Worm (Caenorhabditis elegans) whole organism, L4 larva: ENCODE results near the gene srt-6.

Experiments
- D1046.2 ChIP-seq: fragments of 200-800 bp; sonication (Bioruptor generic); IDR thresholded peaks from 2 replicates; pipeline ENCODE4 v1.3.6; 2022; ENCODE audit warnings: missing genetic modification characterization, missing compliant biosample characterization
- F44E2.7 ChIP-seq: fragments of 200-800 bp; sonication (Bioruptor generic); IDR thresholded peaks from 2 replicates; pipeline ENCODE4 v2.1.2; 2022; ENCODE audit warnings: missing genetic modification characterization, missing compliant biosample characterization
- F49E8.2 ChIP-seq: sonication (generic microtip); optimal IDR thresholded peaks from 2 replicates; lab custom pipeline; 2016; ENCODE audit warnings: missing compliant biosample characterization, mild to moderate bottlenecking, missing genetic modification characterization, borderline replicate concordance
- Y75B8A.6 ChIP-seq: fragments of 200-800 bp; sonication (Bioruptor generic); IDR thresholded peaks from 2 replicates; pipeline ENCODE4 v1.3.6; 2022; ENCODE audit warnings: missing genetic modification reagents, missing genetic modification characterization, missing compliant biosample characterization
- aha-1 ChIP-seq: fragments of 150-350 bp; peaks from one replicate; lab custom pipeline; 2014; ENCODE audit warnings: missing biosample characterization, missing genetic modification characterization
- ama-1 ChIP-seq: fragments of 150-350 bp; optimal IDR thresholded peaks from 2 replicates; lab custom pipeline; 2014; ENCODE audit warnings: inconsistent platforms, mixed read lengths
- ceh-82 ChIP-seq: sonication (generic microtip); optimal IDR thresholded peaks from 2 replicates; lab custom pipeline; 2017; ENCODE audit warnings: missing biosample characterization, missing genetic modification characterization
- ces-1 ChIP-seq: fragments of 150-350 bp; sonication (generic microtip); optimal IDR thresholded peaks from 4 replicates; lab custom pipeline; 2014; ENCODE audit warnings: missing biosample characterization, missing genetic modification reagents, missing genetic modification characterization
- ctbp-1 ChIP-seq: fragments of 200-800 bp; sonication (Bioruptor generic); IDR thresholded peaks from 2 replicates; pipeline ENCODE4 v1.3.6; 2022; ENCODE audit warnings: missing genetic modification reagents, missing genetic modification characterization, missing compliant biosample characterization
- dpl-1 ChIP-seq: fragments of 150-350 bp; optimal IDR thresholded peaks from 2 replicates; lab custom pipeline; 2014; ENCODE audit warnings: missing biosample characterization, missing genetic modification reagents, missing genetic modification characterization
- duxl-1 ChIP-seq: sonication (generic microtip); optimal IDR thresholded peaks from 2 replicates; lab custom pipeline; 2016; ENCODE audit warnings: mild to moderate bottlenecking, missing genetic modification characterization, moderate library complexity, missing compliant biosample characterization; ENCODE audit not compliant: poor library complexity
- dve-1 ChIP-seq: sonication (generic microtip); optimal IDR thresholded peaks from 2 replicates; lab custom pipeline; 2017; ENCODE audit warnings: antibody characterized with exemption, mild to moderate bottlenecking, missing genetic modification characterization, missing compliant biosample characterization; ENCODE audit not compliant: insufficient read depth
- fkh-10 ChIP-seq: fragments of 150-350 bp; optimal IDR thresholded peaks from 2 replicates; lab custom pipeline; 2014; ENCODE audit warnings: missing biosample characterization, missing genetic modification reagents, missing genetic modification characterization
- hif-1 ChIP-seq, 2 experiments: sonication (generic microtip); optimal IDR thresholded peaks; 2 replicates each; lab custom pipeline; 2016 to 2017; ENCODE audit warnings: missing compliant biosample characterization in 2 of 2, missing genetic modification characterization in 2 of 2, missing genetic modification reagents in 2 of 2, missing genotype in 2 of 2, mild to moderate bottlenecking in 1 of 2
- hlh-11 ChIP-seq: fragments of 200-800 bp; sonication (Bioruptor generic); optimal IDR thresholded peaks from 2 replicates; lab custom pipeline; 2018; ENCODE audit warnings: mild to moderate bottlenecking, missing genetic modification characterization, missing compliant biosample characterization
- hlh-30 ChIP-seq: sonication (generic microtip); optimal IDR thresholded peaks from 2 replicates; lab custom pipeline; 2017; ENCODE audit warnings: antibody characterized with exemption, mild to moderate bottlenecking, missing genetic modification characterization, missing compliant biosample characterization; ENCODE audit not compliant: insufficient read depth
- lin-15B ChIP-seq: fragments of 150-350 bp; sonication (generic microtip); optimal IDR thresholded peaks from 3 replicates; lab custom pipeline; 2014; ENCODE audit warnings: missing biosample characterization, missing genetic modification characterization
- lir-3 ChIP-seq: sonication (generic microtip); optimal IDR thresholded peaks from 2 replicates; lab custom pipeline; 2016; ENCODE audit warnings: mild to moderate bottlenecking, missing genetic modification characterization, missing compliant biosample characterization
- lsy-2 ChIP-seq, 2 experiments: fragments of 150-350 bp in 1 of 2; sonication (generic microtip) in 1 of 2; optimal IDR thresholded peaks; 2 replicates each; lab custom pipeline; 2014 to 2017; ENCODE audit warnings: missing biosample characterization in 2 of 2, missing genetic modification characterization in 2 of 2
- madf-9 ChIP-seq: fragments of 200-800 bp; sonication (Bioruptor generic); conservative IDR thresholded peaks from 2 replicates; pipeline ENCODE4 v1.3.6; 2022; ENCODE audit warnings: missing genetic modification reagents, missing genetic modification characterization, missing compliant biosample characterization
- mdl-1 ChIP-seq, 2 experiments: fragments of 150-350 bp in 1 of 2; sonication (generic microtip) in 1 of 2; optimal IDR thresholded peaks; 2 replicates each; lab custom pipeline; 2014 to 2017; ENCODE audit warnings: missing biosample characterization in 2 of 2, missing genetic modification characterization in 2 of 2
- mdt-29 ChIP-seq: fragments of 200-800 bp; sonication (Bioruptor generic); IDR thresholded peaks from 2 replicates; pipeline ENCODE4 v1.3.6; 2022; ENCODE audit warnings: missing genetic modification reagents, missing genetic modification characterization, missing compliant biosample characterization
- mep-1 ChIP-seq: fragments of 150-350 bp; sonication (generic microtip); optimal IDR thresholded peaks from 3 replicates; lab custom pipeline; 2014; ENCODE audit warnings: missing biosample characterization, missing genetic modification characterization
- mxl-2 ChIP-seq: fragments of 200-800 bp; sonication (Bioruptor generic); conservative IDR thresholded peaks from 2 replicates; pipeline ENCODE4 v1.3.6; 2022; ENCODE audit warnings: missing genetic modification reagents, missing genetic modification characterization, missing compliant biosample characterization
- mxl-3 ChIP-seq: fragments of 200-800 bp; sonication (Bioruptor generic); optimal IDR thresholded peaks from 2 replicates; lab custom pipeline; 2018; ENCODE audit warnings: mild to moderate bottlenecking, missing genetic modification characterization, missing compliant biosample characterization
- nhr-102 ChIP-seq: sonication (generic microtip); optimal IDR thresholded peaks from 2 replicates; lab custom pipeline; 2016; ENCODE audit warnings: mild to moderate bottlenecking, missing genetic modification characterization, moderate library complexity, missing compliant biosample characterization
- nhr-11 ChIP-seq: fragments of 150-350 bp; optimal IDR thresholded peaks from 2 replicates; lab custom pipeline; 2014; ENCODE audit warnings: missing biosample characterization, missing genetic modification characterization
- nhr-111 ChIP-seq: fragments of 200-800 bp; sonication (Bioruptor generic); optimal IDR thresholded peaks from 2 replicates; lab custom pipeline; 2018; ENCODE audit warnings: mild to moderate bottlenecking, missing genetic modification characterization, missing compliant biosample characterization
- nhr-237 ChIP-seq: sonication (generic microtip); optimal IDR thresholded peaks from 2 replicates; lab custom pipeline; 2017; ENCODE audit warnings: missing biosample characterization, missing genetic modification characterization
- nhr-25 ChIP-seq: sonication (generic microtip); optimal IDR thresholded peaks from 2 replicates; lab custom pipeline; 2017; ENCODE audit warnings: missing genetic modification characterization, mild to moderate bottlenecking, missing compliant biosample characterization, antibody characterized with exemption, moderate library complexity, borderline replicate concordance; ENCODE audit not compliant: insufficient read depth
- nhr-28 ChIP-seq: fragments of 150-350 bp; optimal IDR thresholded peaks from 2 replicates; lab custom pipeline; 2014; ENCODE audit warnings: missing biosample characterization, missing genetic modification characterization
- pha-4 ChIP-seq, 2 experiments: fragments of 150-350 bp in 1 of 2; fragments of 200-800 bp in 1 of 2; sonication (Bioruptor generic) in 1 of 2; IDR thresholded peaks in 1 of 2; optimal IDR thresholded peaks in 1 of 2; 2 replicates each; pipeline versions ENCODE4 v1.3.6 to Lab custom; 2014 to 2022; ENCODE audit warnings: missing genetic modification characterization in 2 of 2, missing genetic modification reagents in 2 of 2, missing biosample characterization in 1 of 2, missing compliant biosample characterization in 1 of 2
- php-3 ChIP-seq: fragments of 200-800 bp; sonication (Bioruptor generic); IDR thresholded peaks from 2 replicates; pipeline ENCODE4 v1.3.6; 2022; ENCODE audit warnings: missing genetic modification reagents, missing genetic modification characterization, missing compliant biosample characterization
- rbr-2 ChIP-seq: sonication (generic microtip); optimal IDR thresholded peaks from 2 replicates; lab custom pipeline; 2016; ENCODE audit warnings: missing genotype, missing genetic modification characterization, missing compliant biosample characterization
- saeg-2 ChIP-seq: fragments of 200-800 bp; sonication (Bioruptor generic); IDR thresholded peaks from 2 replicates; pipeline ENCODE4 v1.3.6; 2022; ENCODE audit warnings: missing genetic modification reagents, missing genetic modification characterization, missing compliant biosample characterization
- sdz-12 ChIP-seq: fragments of 200-800 bp; sonication (Bioruptor generic); optimal IDR thresholded peaks from 2 replicates; lab custom pipeline; 2018; ENCODE audit warnings: mild to moderate bottlenecking, missing genetic modification characterization, missing compliant biosample characterization
- spr-3 ChIP-seq: fragments of 200-800 bp; sonication (Bioruptor generic); optimal IDR thresholded peaks from 2 replicates; lab custom pipeline; 2018; ENCODE audit warnings: mild to moderate bottlenecking, missing genetic modification characterization, missing compliant biosample characterization
- unc-62 ChIP-seq, 3 experiments: fragments of 150-350 bp in 1 of 3; sonication (generic microtip); optimal IDR thresholded peaks in 2 of 3; peaks in 1 of 3; 1 replicate in 1 of 3; 2 replicates in 2 of 3; lab custom pipeline; 2014 to 2017; ENCODE audit warnings: missing biosample characterization in 3 of 3, missing genetic modification characterization in 3 of 3, missing genetic modification reagents in 3 of 3, missing genotype in 1 of 3
- zfp-2 ChIP-seq: sonication (generic microtip); optimal IDR thresholded peaks from 2 replicates; lab custom pipeline; 2016; ENCODE audit warnings: mild to moderate bottlenecking, missing genetic modification characterization, missing compliant biosample characterization
- zfp-3 ChIP-seq: fragments of 200-800 bp; sonication (Bioruptor generic); conservative IDR thresholded peaks from 2 replicates; pipeline ENCODE4 v1.3.6; 2022; ENCODE audit warnings: missing genetic modification reagents, missing genetic modification characterization, missing compliant biosample characterization
- zip-2 ChIP-seq: fragments of 150-350 bp; optimal IDR thresholded peaks from 2 replicates; lab custom pipeline; 2014; ENCODE audit warnings: missing biosample characterization, missing genetic modification characterization
- ztf-7 ChIP-seq: fragments of 150-350 bp; optimal IDR thresholded peaks from 2 replicates; lab custom pipeline; 2014; ENCODE audit warnings: missing biosample characterization, missing genetic modification characterization

The srt-6 gene

ce11 chrV:7436911-7437310 is 28.3 kb upstream of the srt-6 start:
- TF ChIP-seq mxl-3 (peak; percentile 34), zip-2 (tag; lab: Kevin White, UChicago) (no peak), mep-1 (tag; lab: Kevin White, UChicago) (peak; percentile 50), ama-1 (peak; percentile 91), dpl-1 (GFP tag; lab: Kevin White, UChicago) (peak; percentile 4), unc-62 (GFP tag; optimal IDR thresholded peaks at IDR 0.05 in 1 of 2; lab: Kevin White, UChicago) (peak in 1 of 2 experiments; percentile 8), unc-62 (tag; optimal IDR thresholded peaks at IDR 0.05; lab: Kevin White, UChicago) (no peak), zfp-3 (GFP tag; lab: Robert Waterston, UW) (peak; percentile 63; the same call in 1 of the 2 replicates), nhr-28 (tag; lab: Kevin White, UChicago) (peak; percentile 64), dve-1 (tag; lab: Kevin White, UChicago) (peak; percentile 34), lsy-2 (tag; optimal IDR thresholded peaks at IDR 0.05; lab: Kevin White, UChicago) (peak in 1 of 2 experiments; percentile 41), Y75B8A.6 (GFP tag; lab: Robert Waterston, UW) (0 out of 2 replicates have a peak, but pooled peaks have one; percentile 44), fkh-10 (GFP tag; lab: Kevin White, UChicago) (no peak), F49E8.2 (tag; lab: Kevin White, UChicago) (no peak), mdt-29 (GFP tag; lab: Robert Waterston, UW) (0 out of 2 replicates have a peak, but pooled peaks have one; percentile 7), zfp-2 (tag; lab: Kevin White, UChicago) (no peak), duxl-1 (tag; lab: Kevin White, UChicago) (peak; percentile 13), pha-4 (GFP tag; IDR thresholded peaks at IDR 0.05; lab: Robert Waterston, UW) (no peak), pha-4 (tag; optimal IDR thresholded peaks at IDR 0.05; lab: Kevin White, UChicago) (no peak), aha-1 (tag; lab: Kevin White, UChicago) (peak; percentile 66), nhr-102 (tag; lab: Kevin White, UChicago) (peak; percentile 1), hlh-11 (tag; lab: Kevin White, UChicago) (peak; percentile 73), hlh-30 (peak; percentile 84), mdl-1 (tag; optimal IDR thresholded peaks at IDR 0.05; lab: Kevin White, UChicago) (peak; percentile 8 to 73)

- TF ChIP-seq aha-1 (tag; lab: Kevin White, UChicago): peak; percentile 90
- TF ChIP-seq rbr-2 (tag; lab: Kevin White, UChicago): no peak
Measured at ce11 chrV:7436509-7436908, 27.9 kb upstream of the srt-6 start.

- peak; percentile 74 for TF ChIP-seq ama-1
- TF ChIP-seq sdz-12 (GFP tag; lab: Kevin White, UChicago): no peak
- no peak for TF ChIP-seq nhr-111 (GFP tag; lab: Kevin White, UChicago)
- no peak for TF ChIP-seq lir-3 (tag; lab: Kevin White, UChicago)
- TF ChIP-seq unc-62 (GFP tag; optimal IDR thresholded peaks at IDR 0.05 in 1 of 2; lab: Kevin White, UChicago): no peak
- TF ChIP-seq unc-62 (tag; optimal IDR thresholded peaks at IDR 0.05; lab: Kevin White, UChicago): no peak
- TF ChIP-seq mxl-2 (GFP tag; lab: Robert Waterston, UW): no peak
- no peak for TF ChIP-seq ctbp-1 (GFP tag; lab: Robert Waterston, UW)
- TF ChIP-seq zfp-3 (GFP tag; lab: Robert Waterston, UW): 0 out of 2 replicates have a peak, but pooled peaks have one; percentile 22
- no peak for TF ChIP-seq nhr-11 (tag; lab: Kevin White, UChicago)
- no peak for TF ChIP-seq nhr-102 (tag; lab: Kevin White, UChicago)
- peak; percentile 15 for TF ChIP-seq dve-1 (tag; lab: Kevin White, UChicago)
- no peak for TF ChIP-seq F44E2.7
- no peak for TF ChIP-seq nhr-237 (tag; lab: Kevin White, UChicago)
- TF ChIP-seq saeg-2 (GFP tag; lab: Robert Waterston, UW): no peak
- TF ChIP-seq spr-3 (GFP tag; lab: Kevin White, UChicago): no peak
- TF ChIP-seq hif-1 (tag; optimal IDR thresholded peaks at IDR 0.05; lab: Kevin White, UChicago): peak in 1 of 2 experiments; percentile 41
- no peak for TF ChIP-seq nhr-25 (tag; lab: Kevin White, UChicago)
- TF ChIP-seq fkh-10 (GFP tag; lab: Kevin White, UChicago): no peak
- TF ChIP-seq zfp-2 (tag; lab: Kevin White, UChicago): no peak
- no peak for TF ChIP-seq lin-15B (tag; lab: Kevin White, UChicago)
- no peak for TF ChIP-seq ztf-7
- no peak for TF ChIP-seq ces-1 (GFP tag; lab: Kevin White, UChicago)
- no peak for TF ChIP-seq ceh-82 (tag; lab: Kevin White, UChicago)
- no peak for TF ChIP-seq madf-9
- TF ChIP-seq D1046.2 (GFP tag; lab: Robert Waterston, UW): no peak
- TF ChIP-seq php-3 (GFP tag; lab: Robert Waterston, UW): no peak
- no peak for TF ChIP-seq lsy-2 (tag; optimal IDR thresholded peaks at IDR 0.05; lab: Kevin White, UChicago)
- no peak for TF ChIP-seq rbr-2 (tag; lab: Kevin White, UChicago)
Measured at ce11 chrV:7435376-7436204, 27.0 kb upstream of the srt-6 start, which contains the start of the genes ddo-2 and F25E5.8. Gene ddo-2, minus strand, starts transcription at chrV:7435705. Gene F25E5.8, plus strand, starts transcription at chrV:7435930.
